Fruit fly (Drosophila melanogaster) whole organism, embryonic: ENCODE measurements around the gene shf.
A peak's percentile ranks its signal among the peaks of the same experiment; 100 is the strongest.

Experiments used
- Aef1 ChIP-seq: fragments of 200-800 bp; sonication (Bioruptor generic); IDR thresholded peaks from 3 replicates; pipeline ENCODE4 v1.3.6; 2022; ENCODE audit warnings: missing biosample characterization, missing genetic modification characterization
- CG12391 ChIP-seq: fragments of 200-800 bp; sonication (Bioruptor generic); optimal IDR thresholded peaks from 3 replicates; lab custom pipeline; 2018; ENCODE audit warnings: missing biosample characterization, mild to moderate bottlenecking, missing genetic modification characterization, moderate library complexity
- CG15696 ChIP-seq: fragments of 200-800 bp; sonication (Bioruptor generic); optimal IDR thresholded peaks from 2 replicates; lab custom pipeline; 2019; ENCODE audit warnings: missing biosample characterization, mild to moderate bottlenecking, missing genetic modification characterization, moderate library complexity
- CG17912 ChIP-seq: fragments of 200-800 bp; sonication (Bioruptor generic); optimal IDR thresholded peaks from 2 replicates; lab custom pipeline; 2018; ENCODE audit warnings: missing biosample characterization, mild to moderate bottlenecking, missing genetic modification characterization
- CG18476 ChIP-seq: fragments of 200-800 bp; sonication (Bioruptor generic); optimal IDR thresholded peaks from 2 replicates; lab custom pipeline; 2016; ENCODE audit warnings: missing biosample characterization, mild to moderate bottlenecking, missing genetic modification characterization
- CG2678 ChIP-seq: fragments of 200-800 bp; sonication (Bioruptor generic); optimal IDR thresholded peaks from 3 replicates; lab custom pipeline; 2019; ENCODE audit warnings: missing biosample characterization, mild to moderate bottlenecking, missing genetic modification characterization, moderate library complexity
- CG4328 ChIP-seq: fragments of 200-800 bp; sonication (Bioruptor generic); optimal IDR thresholded peaks from 3 replicates; lab custom pipeline; 2017; ENCODE audit warnings: missing biosample characterization, missing genetic modification reagents, missing genetic modification characterization
- CG5180 ChIP-seq: fragments of 200-800 bp; sonication (Bioruptor generic); optimal IDR thresholded peaks from 3 replicates; lab custom pipeline; 2017; ENCODE audit warnings: missing biosample characterization, missing genetic modification characterization, mild to moderate bottlenecking, moderate library complexity, missing genetic modification reagents
- CG6175 ChIP-seq: fragments of 200-800 bp; sonication (Bioruptor generic); IDR thresholded peaks from 3 replicates; pipeline ENCODE4 v1.3.6; 2022; ENCODE audit warnings: missing biosample characterization, missing genetic modification characterization
- CG6813 ChIP-seq: fragments of 200-800 bp; sonication (Bioruptor generic); optimal IDR thresholded peaks from 2 replicates; lab custom pipeline; 2017; ENCODE audit warnings: missing biosample characterization, missing genetic modification characterization, mild to moderate bottlenecking, moderate library complexity, missing genetic modification reagents
- CG9817 ChIP-seq: fragments of 200-800 bp; sonication (Bioruptor generic); optimal IDR thresholded peaks from 2 replicates; lab custom pipeline; 2018; ENCODE audit warnings: missing biosample characterization, mild to moderate bottlenecking, missing genetic modification characterization, moderate library complexity
- HmgD ChIP-seq: fragments of 200-800 bp; sonication (Bioruptor generic); optimal IDR thresholded peaks from 3 replicates; lab custom pipeline; 2016; ENCODE audit warnings: missing biosample characterization, missing genetic modification characterization
- Hmr ChIP-seq: fragments of 200-800 bp; sonication (Bioruptor generic); optimal IDR thresholded peaks from 3 replicates; lab custom pipeline; 2017; ENCODE audit warnings: mild to moderate bottlenecking, missing biosample characterization, missing genetic modification reagents, missing genetic modification characterization
- Hsf ChIP-seq: fragments of 200-800 bp; sonication (Bioruptor generic); optimal IDR thresholded peaks from 3 replicates; lab custom pipeline; 2016; ENCODE audit warnings: missing biosample characterization, missing genetic modification characterization
- Mad ChIP-seq: fragments of 200-800 bp; sonication (Bioruptor generic); optimal IDR thresholded peaks from 2 replicates; lab custom pipeline; 2016; ENCODE audit warnings: missing biosample characterization, missing genetic modification characterization
- Myb ChIP-seq: fragments of 200-800 bp; sonication (Bioruptor generic); optimal IDR thresholded peaks from 2 replicates; lab custom pipeline; 2016; ENCODE audit warnings: missing biosample characterization, missing genetic modification characterization
- NfI ChIP-seq: fragments of 200-800 bp; sonication (Bioruptor generic); optimal IDR thresholded peaks from 3 replicates; lab custom pipeline; 2018; ENCODE audit warnings: missing biosample characterization, mild to moderate bottlenecking, missing genetic modification characterization, moderate library complexity
- Rx ChIP-seq: fragments of 200-800 bp; sonication (Bioruptor generic); IDR thresholded peaks from 2 replicates; pipeline ENCODE4 v1.3.6; 2022; ENCODE audit warnings: missing biosample characterization, missing genetic modification characterization
- abd-A ChIP-seq: fragments of 200-800 bp; sonication (Bioruptor generic); optimal IDR thresholded peaks from 3 replicates; lab custom pipeline; 2019; ENCODE audit warnings: missing biosample characterization, mild to moderate bottlenecking, missing genetic modification characterization, moderate library complexity
- ac ChIP-seq: fragments of 200-800 bp; sonication (Bioruptor generic); optimal IDR thresholded peaks from 3 replicates; lab custom pipeline; 2017; ENCODE audit warnings: missing biosample characterization, mild to moderate bottlenecking, missing genetic modification characterization
- ase ChIP-seq: fragments of 200-800 bp; sonication (Bioruptor generic); IDR thresholded peaks from 3 replicates; pipeline ENCODE4 v1.3.6; 2022; ENCODE audit warnings: missing biosample characterization, missing genetic modification characterization
- bigmax ChIP-seq: fragments of 200-800 bp; sonication (Bioruptor generic); optimal IDR thresholded peaks from 2 replicates; lab custom pipeline; 2018; ENCODE audit warnings: missing biosample characterization, mild to moderate bottlenecking, missing genetic modification characterization
- crc ChIP-seq: fragments of 200-800 bp; sonication (Bioruptor generic); optimal IDR thresholded peaks from 2 replicates; lab custom pipeline; 2016; ENCODE audit warnings: missing biosample characterization, missing genetic modification characterization
- dpn ChIP-seq, 2 experiments: fragments of 200-800 bp; sonication (Bioruptor generic); optimal IDR thresholded peaks; 3 replicates each; lab custom pipeline; 2016; ENCODE audit warnings: missing biosample characterization in 2 of 2, missing genetic modification characterization in 2 of 2
- ftz-f1 ChIP-seq: fragments of 200-800 bp; sonication (Bioruptor generic); optimal IDR thresholded peaks from 2 replicates; lab custom pipeline; 2016; ENCODE audit warnings: missing biosample characterization, missing genetic modification characterization
- gcm2 ChIP-seq: fragments of 200-800 bp; sonication (Bioruptor generic); optimal IDR thresholded peaks from 2 replicates; lab custom pipeline; 2016; ENCODE audit warnings: missing biosample characterization, missing genetic modification characterization
- her ChIP-seq: fragments of 200-800 bp; sonication (Bioruptor generic); optimal IDR thresholded peaks from 2 replicates; lab custom pipeline; 2016; ENCODE audit warnings: missing biosample characterization, missing genetic modification characterization
- lmd ChIP-seq: fragments of 200-800 bp; sonication (Bioruptor generic); IDR thresholded peaks from 2 replicates; pipeline ENCODE4 v1.3.6; 2022; ENCODE audit warnings: missing biosample characterization, missing genetic modification characterization
- p53 ChIP-seq: fragments of 200-800 bp; sonication (Bioruptor generic); optimal IDR thresholded peaks from 2 replicates; lab custom pipeline; 2016; ENCODE audit warnings: missing biosample characterization, missing genetic modification characterization
- pho ChIP-seq: fragments of 200-800 bp; sonication (Bioruptor generic); optimal IDR thresholded peaks from 2 replicates; lab custom pipeline; 2016; ENCODE audit warnings: missing biosample characterization, missing genetic modification characterization
- pita ChIP-seq: fragments of 200-800 bp; sonication (Bioruptor generic); optimal IDR thresholded peaks from 2 replicates; lab custom pipeline; 2017; ENCODE audit warnings: missing biosample characterization, mild to moderate bottlenecking, missing genetic modification characterization
- row ChIP-seq: fragments of 200-800 bp; sonication (Bioruptor generic); IDR thresholded peaks from 3 replicates; pipeline ENCODE4 v1.3.6; 2022; ENCODE audit warnings: missing biosample characterization, missing genetic modification characterization
- sc ChIP-seq, 3 experiments: fragments of >200 bp in 2 of 3; fragments of 200-800 bp in 1 of 3; sonication (Bioruptor generic) in 1 of 3; optimal IDR thresholded peaks; 2 replicates in 2 of 3; 3 replicates in 1 of 3; lab custom pipeline; 2017; ENCODE audit warnings: mild to moderate bottlenecking in 1 of 3, missing biosample characterization in 1 of 3, missing genetic modification characterization in 1 of 3, missing genetic modification reagents in 1 of 3
- sd ChIP-seq: fragments of 200-800 bp; sonication (Bioruptor generic); optimal IDR thresholded peaks from 3 replicates; lab custom pipeline; 2018; ENCODE audit warnings: missing biosample characterization, mild to moderate bottlenecking, missing genetic modification characterization, moderate library complexity
- sna ChIP-seq: fragments of 200-800 bp; sonication (Bioruptor generic); IDR thresholded peaks from 2 replicates; pipeline ENCODE4 v1.3.6; 2022; ENCODE audit warnings: missing biosample characterization, missing genetic modification characterization; ENCODE audit not compliant: partially characterized antibody
- ssp ChIP-seq: fragments of 200-800 bp; sonication (Bioruptor generic); IDR thresholded peaks from 2 replicates; pipeline ENCODE4 v1.3.6; 2022; ENCODE audit warnings: missing biosample characterization, missing genetic modification characterization
- trh ChIP-seq: fragments of 200-800 bp; sonication (Bioruptor generic); optimal IDR thresholded peaks from 2 replicates; lab custom pipeline; 2016; ENCODE audit warnings: missing biosample characterization, missing genetic modification characterization
- vnd ChIP-seq: fragments of 200-800 bp; sonication (Bioruptor generic); IDR thresholded peaks from 3 replicates; pipeline ENCODE4 v1.3.6; 2022; ENCODE audit warnings: missing biosample characterization, missing genetic modification characterization; ENCODE audit not compliant: partially characterized antibody
- zen ChIP-seq: fragments of 200-800 bp; sonication (Bioruptor generic); optimal IDR thresholded peaks from 3 replicates; lab custom pipeline; 2018; ENCODE audit warnings: missing biosample characterization, mild to moderate bottlenecking, missing genetic modification characterization, moderate library complexity

shf gene

DNA sequence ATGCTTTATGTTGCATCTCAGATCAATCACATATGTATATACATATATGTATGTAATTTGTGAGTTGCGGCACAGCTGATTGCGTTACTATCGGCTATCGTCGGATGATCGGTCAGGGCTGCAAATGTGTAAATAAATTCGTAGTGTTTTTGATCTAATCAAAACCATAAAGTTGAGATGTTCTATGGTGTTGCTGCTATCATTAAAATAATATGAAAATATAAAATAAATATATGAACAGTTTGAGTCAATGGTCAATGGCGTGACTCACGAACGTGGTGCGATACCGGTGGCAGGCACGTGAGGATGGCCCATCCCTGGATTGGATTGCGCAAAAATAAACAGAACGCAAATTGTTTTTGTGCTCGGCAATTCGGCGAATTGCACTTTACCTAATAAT lies 8.5 kb downstream of the shf start, which contains the start of gene Coq7 (continued):
- peak; percentile 99 for TF ChIP-seq vnd
- peak; percentile 80 for TF ChIP-seq CG6175
- peak; percentile 68 for TF ChIP-seq CG4328
- peak; percentile 62 for TF ChIP-seq CG6813
- peak; percentile 85 for TF ChIP-seq CG15696 (tag; lab: Kevin White, UChicago)
- TF ChIP-seq ac (GFP tag; lab: Kevin White, UChicago), result peak; percentile 23
- TF ChIP-seq crc (GFP tag; lab: Kevin White, UChicago), result no peak
- no peak for TF ChIP-seq sd (tag; lab: Kevin White, UChicago)
- TF ChIP-seq CG18476 (GFP tag; lab: Kevin White, UChicago), result peak; percentile 52
- peak; percentile 79 for TF ChIP-seq Hsf (GFP tag; lab: Kevin White, UChicago)
- TF ChIP-seq NfI (GFP tag; lab: Kevin White, UChicago), result peak; percentile 84
- no peak for TF ChIP-seq HmgD
- peak; percentile 93 for TF ChIP-seq lmd (GFP tag; lab: Robert Waterston, UW)
- TF ChIP-seq her (GFP tag; lab: Kevin White, UChicago), result no peak
- no peak for TF ChIP-seq p53 (GFP tag; lab: Kevin White, UChicago)
- no peak for TF ChIP-seq abd-A (tag; lab: Kevin White, UChicago)
- TF ChIP-seq CG12391 (tag; lab: Kevin White, UChicago), result peak; percentile 92
- TF ChIP-seq dpn (GFP tag; optimal IDR thresholded peaks at IDR 0.05; lab: Kevin White, UChicago), result peak; percentile 43 to 93
- TF ChIP-seq Hmr (GFP tag; lab: Kevin White, UChicago), result no peak
- TF ChIP-seq zen (tag; lab: Kevin White, UChicago), result peak; percentile 87
- peak; percentile 88 for TF ChIP-seq CG9817 (tag; lab: Kevin White, UChicago)
- peak; percentile 92 for TF ChIP-seq Aef1 (GFP tag; lab: Robert Waterston, UW)
- peak; percentile 56 for TF ChIP-seq ftz-f1
- peak; percentile 17 for TF ChIP-seq Myb
- TF ChIP-seq CG2678 (tag; lab: Kevin White, UChicago), result no peak
- TF ChIP-seq sna (GFP tag; lab: Robert Waterston, UW), result peak; percentile 99
- TF ChIP-seq row (GFP tag; lab: Robert Waterston, UW), result peak; percentile 97
- TF ChIP-seq CG17912 (GFP tag; lab: Kevin White, UChicago), result peak; percentile 65
- peak; percentile 76 for TF ChIP-seq Mad (GFP tag; lab: Kevin White, UChicago)
- TF ChIP-seq ase (GFP tag; lab: Robert Waterston, UW), result peak; percentile 89
- peak; percentile 80 for TF ChIP-seq ssp (GFP tag; lab: Robert Waterston, UW)
- TF ChIP-seq pita (GFP tag; lab: Kevin White, UChicago), result no peak
- TF ChIP-seq Rx, result peak; percentile 89
- TF ChIP-seq sc (optimal IDR thresholded peaks at IDR 0.05; lab: Kevin White, UChicago), result no peak
- no peak for TF ChIP-seq sc (GFP tag; optimal IDR thresholded peaks at IDR 0.05; lab: Kevin White, UChicago)
- TF ChIP-seq pho (GFP tag; lab: Kevin White, UChicago), result peak; percentile 58
- peak; percentile 48 for TF ChIP-seq gcm2
- TF ChIP-seq CG5180 (GFP tag; lab: Kevin White, UChicago), result peak; percentile 59
- TF ChIP-seq bigmax, result peak; percentile 11
- peak; percentile 58 for TF ChIP-seq trh (GFP tag; lab: Kevin White, UChicago)
